Worm (Caenorhabditis elegans) whole organism, late embryonic: ENCODE data around the gene spin-3.

Source experiments
- K09A11.1 ChIP-seq: sonication (generic microtip); optimal IDR thresholded peaks from 2 replicates; lab custom pipeline; 2017; ENCODE audit warnings: antibody characterized with exemption, mild to moderate bottlenecking, missing genetic modification characterization, missing compliant biosample characterization; ENCODE audit not compliant: insufficient read depth
- ceh-18 ChIP-seq: sonication (generic microtip); optimal IDR thresholded peaks from 2 replicates; lab custom pipeline; 2016; ENCODE audit warnings: missing genetic modification characterization, missing compliant biosample characterization
- ceh-24 ChIP-seq: sonication (generic microtip); optimal IDR thresholded peaks from 2 replicates; lab custom pipeline; 2016; ENCODE audit warnings: mild to moderate bottlenecking, missing genetic modification characterization, missing compliant biosample characterization
- ceh-6 ChIP-seq: fragments of 200-800 bp; sonication (Bioruptor generic); optimal IDR thresholded peaks from 2 replicates; lab custom pipeline; 2018; ENCODE audit warnings: mild to moderate bottlenecking, missing genetic modification characterization, missing compliant biosample characterization
- gmeb-2 ChIP-seq: sonication (generic microtip); optimal IDR thresholded peaks from 2 replicates; lab custom pipeline; 2016; ENCODE audit warnings: missing genetic modification characterization, inconsistent platforms, missing compliant biosample characterization
- mec-3 ChIP-seq: sonication (generic microtip); optimal IDR thresholded peaks from 2 replicates; lab custom pipeline; 2016; ENCODE audit warnings: borderline replicate concordance, missing genetic modification characterization, missing compliant biosample characterization

- TF ChIP-seq ceh-24 (tag; lab: Kevin White, UChicago) (no peak), ceh-6 (GFP tag; lab: Kevin White, UChicago) (no peak), gmeb-2 (tag; lab: Kevin White, UChicago) (no peak), ceh-18 (no peak), mec-3 (tag; lab: Kevin White, UChicago) (no peak), K09A11.1 (no peak)
These were observed 13.7 kb upstream of the spin-3 start for ce11 chrX:13116380-13116779.
